Worm (Caenorhabditis elegans) whole organism, L2 larva: Measurements from ENCODE around the gene ceh-22.

Experiments used
- F13H6.1 ChIP-seq: sonication (generic microtip); optimal IDR thresholded peaks from 2 replicates; lab custom pipeline; 2016; ENCODE audit warnings: missing genetic modification characterization, missing compliant biosample characterization
- R02D3.7 ChIP-seq: fragments of 150-350 bp; optimal IDR thresholded peaks from 2 replicates; lab custom pipeline; 2014; ENCODE audit warnings: missing biosample characterization, missing genetic modification characterization
- alr-1 ChIP-seq: fragments of 150-350 bp; optimal IDR thresholded peaks from 2 replicates; lab custom pipeline; 2014; ENCODE audit warnings: missing biosample characterization, missing genetic modification characterization
- aly-2 ChIP-seq: fragments of 150-350 bp; optimal IDR thresholded peaks from 2 replicates; lab custom pipeline; 2014; ENCODE audit warnings: missing biosample characterization, missing genetic modification characterization
- ama-1 ChIP-seq: fragments of 150-350 bp; optimal IDR thresholded peaks from 2 replicates; lab custom pipeline; 2018; ENCODE audit warnings: inconsistent platforms
- ceh-16 ChIP-seq: fragments of 150-350 bp; optimal IDR thresholded peaks from 2 replicates; lab custom pipeline; 2014; ENCODE audit warnings: missing biosample characterization, missing genetic modification characterization
- ceh-82 ChIP-seq: fragments of 150-350 bp; optimal IDR thresholded peaks from 2 replicates; lab custom pipeline; 2014; ENCODE audit warnings: missing biosample characterization, missing genetic modification characterization
- crh-2 ChIP-seq: sonication (generic microtip); optimal IDR thresholded peaks from 2 replicates; lab custom pipeline; 2017; ENCODE audit warnings: missing biosample characterization, missing genetic modification characterization
- egl-27 ChIP-seq: sonication (generic microtip); optimal IDR thresholded peaks from 3 replicates; lab custom pipeline; 2017; ENCODE audit warnings: missing biosample characterization, missing genetic modification reagents, missing genetic modification characterization
- elt-1 ChIP-seq: fragments of 150-350 bp; optimal IDR thresholded peaks from 2 replicates; lab custom pipeline; 2014; ENCODE audit warnings: missing biosample characterization, missing genetic modification characterization
- elt-3 ChIP-seq: sonication (generic microtip); optimal IDR thresholded peaks from 2 replicates; lab custom pipeline; 2017; ENCODE audit warnings: missing biosample characterization, missing genetic modification characterization
- fos-1 ChIP-seq: fragments of 150-350 bp; optimal IDR thresholded peaks from 2 replicates; lab custom pipeline; 2014; ENCODE audit warnings: missing biosample characterization, missing genetic modification characterization
- lin-11 ChIP-seq: fragments of 150-350 bp; sonication (generic microtip); optimal IDR thresholded peaks from 2 replicates; lab custom pipeline; 2014; ENCODE audit warnings: missing biosample characterization, missing genetic modification characterization, inconsistent platforms, mixed read lengths
- lin-13 ChIP-seq: fragments of 150-350 bp; optimal IDR thresholded peaks from 2 replicates; lab custom pipeline; 2014; ENCODE audit warnings: missing biosample characterization, missing genetic modification reagents, missing genetic modification characterization
- lin-39 ChIP-seq: fragments of 150-350 bp; optimal IDR thresholded peaks from 2 replicates; lab custom pipeline; 2014; ENCODE audit warnings: missing biosample characterization, missing genetic modification reagents, missing genetic modification characterization
- lsy-2 ChIP-seq, 2 experiments: fragments of 150-350 bp in 1 of 2; sonication (generic microtip) in 1 of 2; optimal IDR thresholded peaks; 2 replicates each; lab custom pipeline; 2014 to 2017; ENCODE audit warnings: missing biosample characterization in 2 of 2, missing genetic modification characterization in 2 of 2
- mab-5 ChIP-seq: fragments of 150-350 bp; optimal IDR thresholded peaks from 2 replicates; lab custom pipeline; 2014; ENCODE audit warnings: missing biosample characterization, missing genetic modification characterization
- mbf-1 ChIP-seq: sonication (generic microtip); optimal IDR thresholded peaks from 2 replicates; lab custom pipeline; 2017; ENCODE audit warnings: missing biosample characterization, missing genetic modification characterization
- mdl-1 ChIP-seq, 2 experiments: fragments of 150-350 bp in 1 of 2; sonication (generic microtip) in 1 of 2; optimal IDR thresholded peaks; 2 replicates each; lab custom pipeline; 2017; ENCODE audit warnings: missing biosample characterization in 2 of 2, missing genetic modification characterization in 2 of 2
- nhr-10 ChIP-seq: sonication (generic microtip); optimal IDR thresholded peaks from 2 replicates; lab custom pipeline; 2017; ENCODE audit warnings: missing biosample characterization, missing genetic modification characterization
- nhr-11 ChIP-seq: fragments of 150-350 bp; optimal IDR thresholded peaks from 2 replicates; lab custom pipeline; 2014; ENCODE audit warnings: missing biosample characterization, missing genetic modification characterization
- nhr-129 ChIP-seq: fragments of 150-350 bp; optimal IDR thresholded peaks from 2 replicates; lab custom pipeline; 2014; ENCODE audit warnings: missing biosample characterization, missing genetic modification characterization
- nhr-23 ChIP-seq: fragments of 150-350 bp; optimal IDR thresholded peaks from 2 replicates; lab custom pipeline; 2014; ENCODE audit warnings: missing biosample characterization, missing genetic modification reagents, missing genetic modification characterization
- nhr-237 ChIP-seq: fragments of 150-350 bp; optimal IDR thresholded peaks from 2 replicates; lab custom pipeline; 2014; ENCODE audit warnings: missing biosample characterization, missing genetic modification characterization
- nhr-25 ChIP-seq: fragments of 150-350 bp; sonication (generic microtip); optimal IDR thresholded peaks from 3 replicates; lab custom pipeline; 2014; ENCODE audit warnings: missing biosample characterization, missing genetic modification characterization
- nhr-6 ChIP-seq: fragments of 150-350 bp; optimal IDR thresholded peaks from 2 replicates; lab custom pipeline; 2014; ENCODE audit warnings: missing biosample characterization, missing genetic modification characterization
- nhr-77 ChIP-seq: fragments of 150-350 bp; optimal IDR thresholded peaks from 2 replicates; lab custom pipeline; 2014; ENCODE audit warnings: missing biosample characterization, missing genetic modification characterization
- skn-1 ChIP-seq: sonication (generic microtip); optimal IDR thresholded peaks from 2 replicates; lab custom pipeline; 2017; ENCODE audit warnings: missing biosample characterization, missing genetic modification characterization
- sma-3 ChIP-seq: sonication (generic microtip); optimal IDR thresholded peaks from 2 replicates; lab custom pipeline; 2016; ENCODE audit warnings: missing genetic modification reagents, missing genetic modification characterization, missing compliant biosample characterization
- sma-9 ChIP-seq, 2 experiments: fragments of 150-350 bp in 1 of 2; sonication (generic microtip) in 1 of 2; optimal IDR thresholded peaks; 2 replicates each; lab custom pipeline; 2014 to 2016; ENCODE audit warnings: missing genetic modification characterization in 2 of 2, mild to moderate bottlenecking in 1 of 2, missing biosample characterization in 1 of 2, missing compliant biosample characterization in 1 of 2, missing genetic modification reagents in 1 of 2, moderate library complexity in 1 of 2
- snpc-4 ChIP-seq: fragments of 150-350 bp; optimal IDR thresholded peaks from 2 replicates; lab custom pipeline; 2014; ENCODE audit warnings: missing biosample characterization, missing genetic modification characterization
- unc-39 ChIP-seq: fragments of 150-350 bp; optimal IDR thresholded peaks from 2 replicates; lab custom pipeline; 2014; ENCODE audit warnings: missing biosample characterization, missing genetic modification characterization
- zag-1 ChIP-seq: fragments of 150-350 bp; optimal IDR thresholded peaks from 2 replicates; lab custom pipeline; 2014; ENCODE audit warnings: missing biosample characterization, missing genetic modification characterization
- ztf-1 ChIP-seq: fragments of 200-800 bp; sonication (Bioruptor generic); conservative IDR thresholded peaks from 2 replicates; pipeline ENCODE4 v1.3.6; 2022; ENCODE audit warnings: missing genetic modification characterization, missing compliant biosample characterization
- ztf-11 ChIP-seq: sonication (generic microtip); optimal IDR thresholded peaks from 2 replicates; lab custom pipeline; 2017; ENCODE audit warnings: missing biosample characterization, missing genetic modification characterization
- ztf-4 ChIP-seq: fragments of 150-350 bp; optimal IDR thresholded peaks from 2 replicates; lab custom pipeline; 2014; ENCODE audit warnings: missing biosample characterization, missing genetic modification characterization

The ceh-22 gene

ce11 chrV:10671618-10672017 is at the start of gene ceh-22:
Gene ceh-22, plus strand, starts transcription at chrV:10671918.
- TF ChIP-seq nhr-25 (tag; lab: Kevin White, UChicago) = no peak

ce11 chrV:10630497-10630896 is 41.2 kb upstream of the ceh-22 start:
- no peak for TF ChIP-seq F13H6.1
- no peak for TF ChIP-seq elt-3 (tag; lab: Kevin White, UChicago)
- no peak for TF ChIP-seq lsy-2 (tag; optimal IDR thresholded peaks at IDR 0.05; lab: Kevin White, UChicago)
- no peak for TF ChIP-seq crh-2 (tag; lab: Kevin White, UChicago)
- TF ChIP-seq elt-1 (tag; lab: Kevin White, UChicago) = no peak
- TF ChIP-seq aly-2 (tag; lab: Kevin White, UChicago) = no peak
- TF ChIP-seq nhr-11 (tag; lab: Kevin White, UChicago) = no peak
- TF ChIP-seq nhr-23 (tag; lab: Kevin White, UChicago) = no peak
- TF ChIP-seq mdl-1 (tag; optimal IDR thresholded peaks at IDR 0.05; lab: Kevin White, UChicago) = no peak
- TF ChIP-seq lin-13 (GFP tag; lab: Kevin White, UChicago) = no peak

- TF ChIP-seq nhr-6 (tag; lab: Kevin White, UChicago) = no peak
- TF ChIP-seq ceh-16 = no peak
- TF ChIP-seq nhr-25 (tag; lab: Kevin White, UChicago) = no peak
Observed at ce11 chrV:10632758-10633157, 39.0 kb upstream of the ceh-22 start, which contains the start of gene mab-23. Gene mab-23, plus strand, starts transcription at chrV:10633058.

ce11 chrV:10635722-10636121 is 36.0 kb upstream of the ceh-22 start, which contains the start of gene kvs-2:
Gene kvs-2, plus strand, starts transcription at chrV:10636022.
- TF ChIP-seq ceh-16 (no peak), sma-9 (GFP tag; optimal IDR thresholded peaks at IDR 0.05; lab: Kevin White, UChicago) (no peak), sma-9 (tag; optimal IDR thresholded peaks at IDR 0.05; lab: Kevin White, UChicago) (no peak), ztf-1 (no peak), ztf-11 (tag; lab: Kevin White, UChicago) (no peak), sma-3 (GFP tag; lab: Kevin White, UChicago) (no peak)

- TF ChIP-seq mbf-1 (tag; lab: Kevin White, UChicago) (no peak), fos-1 (no peak), nhr-129 (tag; lab: Kevin White, UChicago) (no peak), sma-9 (GFP tag; optimal IDR thresholded peaks at IDR 0.05; lab: Kevin White, UChicago) (no peak), sma-9 (tag; optimal IDR thresholded peaks at IDR 0.05; lab: Kevin White, UChicago) (no peak), skn-1 (no peak), mab-5 (tag; lab: Kevin White, UChicago) (no peak), nhr-11 (tag; lab: Kevin White, UChicago) (no peak), ztf-4 (tag; lab: Kevin White, UChicago) (no peak), zag-1 (no peak), unc-39 (no peak), ceh-82 (tag; lab: Kevin White, UChicago) (no peak), ztf-1 (no peak), ama-1 (no peak), nhr-10 (no peak), alr-1 (tag; lab: Kevin White, UChicago) (no peak), elt-1 (tag; lab: Kevin White, UChicago) (no peak), snpc-4 (tag; lab: Kevin White, UChicago) (no peak), R02D3.7 (tag; lab: Kevin White, UChicago) (no peak)
- TF ChIP-seq, all 48 proteins: peak for 0
Observed at ce11 chrV:10640977-10641376, 30.7 kb upstream of the ceh-22 start.

- TF ChIP-seq nhr-6 (tag; lab: Kevin White, UChicago) = no peak
Observed at ce11 chrV:10647043-10647611, 24.6 kb upstream of the ceh-22 start, which contains the start of the genes C32C4.3 and C32C4.16. Gene C32C4.3, minus strand, starts transcription at chrV:10647143. Gene C32C4.16, plus strand, starts transcription at chrV:10647561.

- TF ChIP-seq elt-3 (tag; lab: Kevin White, UChicago) (no peak), lin-11 (tag; lab: Kevin White, UChicago) (no peak), aly-2 (tag; lab: Kevin White, UChicago) (no peak), nhr-237 (tag; lab: Kevin White, UChicago) (no peak), ztf-4 (tag; lab: Kevin White, UChicago) (no peak), mab-5 (tag; lab: Kevin White, UChicago) (no peak), nhr-11 (tag; lab: Kevin White, UChicago) (no peak), nhr-25 (tag; lab: Kevin White, UChicago) (no peak), ceh-16 (no peak), lin-13 (GFP tag; lab: Kevin White, UChicago) (no peak), ama-1 (no peak), nhr-23 (tag; lab: Kevin White, UChicago) (no peak), mbf-1 (tag; lab: Kevin White, UChicago) (no peak), lin-39 (tag; lab: Kevin White, UChicago) (no peak), F13H6.1 (no peak), egl-27 (tag; lab: Kevin White, UChicago) (no peak), nhr-77 (tag; lab: Kevin White, UChicago) (no peak)
Observed at ce11 chrV:10648146-10648545, 23.6 kb upstream of the ceh-22 start, which contains the start of gene aqp-6. Gene aqp-6, plus strand, starts transcription at chrV:10648446.
